Fruit fly (Drosophila melanogaster) S2 (cell line): Measurements from ENCODE around the gene CG3662.

Source experiments
- CG8478 ChIP-seq: fragments of >200 bp; optimal IDR thresholded peaks from 2 replicates; lab custom pipeline; 2018
- CTCF ChIP-seq, 2 experiments: fragments of >200 bp; optimal IDR thresholded peaks; 2 replicates each; lab custom pipeline; 2018

dm6 chr2L:837989-838388 lies 16.9 kb downstream of the CG3662 start:
- TF ChIP-seq CG8478 (lab: Kevin White, UChicago) (no peak), CTCF (optimal IDR thresholded peaks at IDR 0.05; lab: Kevin White, UChicago) (no peak)
